Fruit fly (Drosophila melanogaster): ENCODE measurements around the gene Pdp1.
A peak's percentile ranks its signal among the peaks of the same experiment; 100 is the strongest.

Gene Pdp1

DNA sequence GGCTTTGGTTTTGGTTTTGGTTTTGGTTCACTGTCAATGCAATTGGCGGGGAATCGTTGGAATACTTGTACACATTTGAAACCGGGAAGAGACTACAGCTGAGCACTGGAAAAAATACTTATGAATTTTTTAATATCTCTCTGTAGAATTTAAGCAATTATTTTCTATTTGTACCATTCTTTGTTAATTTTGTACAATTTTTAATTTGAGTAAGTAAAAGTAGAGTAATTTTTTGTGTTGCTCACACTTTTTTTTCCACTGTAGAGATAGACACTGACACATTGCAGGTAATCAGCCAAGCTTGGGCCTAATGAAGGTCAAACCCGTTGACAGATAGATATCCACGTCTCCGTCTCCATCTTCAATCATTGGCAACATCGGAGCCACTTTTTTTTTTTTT is 16.1 kb upstream of the Pdp1 start (continued):
- no peak for TF ChIP-seq psq (GFP tag; optimal IDR thresholded peaks at IDR 0.05)
- no peak for TF ChIP-seq cad (GFP tag; optimal IDR thresholded peaks at IDR 0.05)
- no peak for TF ChIP-seq toy (GFP tag; IDR thresholded peaks at IDR 0.05)
- TF ChIP-seq org-1 (GFP tag; optimal IDR thresholded peaks at IDR 0.05), result peak; percentile 7
- no peak for TF ChIP-seq hkb (optimal IDR thresholded peaks at IDR 0.05)
- peak; percentile 50 for TF ChIP-seq hkb (GFP tag; IDR thresholded peaks at IDR 0.05)
- TF ChIP-seq Sox102F (GFP tag; optimal IDR thresholded peaks at IDR 0.05), result peak; percentile 51
- TF ChIP-seq Rx (GFP tag; IDR thresholded peaks at IDR 0.05), result no peak
- no peak for TF ChIP-seq tap (tag; optimal IDR thresholded peaks at IDR 0.05)
- TF ChIP-seq grau (tag; optimal IDR thresholded peaks at IDR 0.05), result peak; percentile 23
- no peak for TF ChIP-seq D19B (GFP tag; optimal IDR thresholded peaks at IDR 0.05)
- no peak for TF ChIP-seq Sin3A (optimal IDR thresholded peaks at IDR 0.05)
- no peak for TF ChIP-seq CG13287 (GFP tag; IDR thresholded peaks at IDR 0.05; ENCODE audit: partially characterized antibody)
- peak; percentile 47; the same call in 1 of the 2 replicates for TF ChIP-seq lmd (GFP tag; IDR thresholded peaks at IDR 0.05)
- TF ChIP-seq CG12391 (tag; optimal IDR thresholded peaks at IDR 0.05), result peak; percentile 28
- TF ChIP-seq CoRest (tag; optimal IDR thresholded peaks at IDR 0.05), result no peak
- peak; percentile 36 for TF ChIP-seq unpg (GFP tag; optimal IDR thresholded peaks at IDR 0.05)
- peak; percentile 58 for TF ChIP-seq Xrp1 (GFP tag; IDR thresholded peaks at IDR 0.05)
- peak; percentile 55 for TF ChIP-seq dmrt99B (tag; optimal IDR thresholded peaks at IDR 0.05)
- no peak for TF ChIP-seq gro (GFP tag; optimal IDR thresholded peaks at IDR 0.05)
- TF ChIP-seq HLH3B (GFP tag; IDR thresholded peaks at IDR 0.05), result peak; percentile 30; the same call in 1 of the 2 replicates
- TF ChIP-seq jumu (GFP tag; optimal IDR thresholded peaks at IDR 0.05), result no peak
- peak; percentile 43; the same call in 2 of the 3 replicates for TF ChIP-seq dysf (GFP tag; IDR thresholded peaks at IDR 0.05)
- no peak for TF ChIP-seq Meics (GFP tag; optimal IDR thresholded peaks at IDR 0.05)
- no peak for TF ChIP-seq CG5245 (GFP tag; optimal IDR thresholded peaks at IDR 0.05)

DNA sequence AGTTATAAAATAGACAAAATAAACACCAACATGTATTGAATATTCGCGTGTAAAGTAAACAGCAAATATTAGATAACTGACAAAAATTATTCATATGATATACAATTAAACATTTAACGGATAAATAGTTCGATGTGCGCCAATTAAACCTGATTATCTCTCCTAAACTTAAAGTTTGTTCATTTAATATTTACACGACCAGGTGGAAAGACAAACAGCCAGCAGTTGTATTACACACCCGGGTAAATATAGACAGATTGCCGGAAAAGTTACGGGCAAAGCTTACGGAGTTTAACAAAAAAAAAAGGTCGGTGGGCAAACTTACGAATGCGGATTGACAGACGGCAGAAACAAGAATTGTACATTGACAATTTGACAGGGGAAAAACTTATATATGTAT is 14.9 kb upstream of the Pdp1 start:
- TF ChIP-seq lilli (GFP tag; optimal IDR thresholded peaks at IDR 0.05), result no peak
- no peak for TF ChIP-seq pum (GFP tag; optimal IDR thresholded peaks at IDR 0.05)
- no peak for TF ChIP-seq jing (GFP tag; optimal IDR thresholded peaks at IDR 0.05)
- no peak for TF ChIP-seq mld (GFP tag; IDR thresholded peaks at IDR 0.05; ENCODE audit: partially characterized antibody)
- TF ChIP-seq ewg (GFP tag; optimal IDR thresholded peaks at IDR 0.05), result peak; percentile 1
- TF ChIP-seq CG12769 (tag; optimal IDR thresholded peaks at IDR 0.05), result peak; percentile 85
- TF ChIP-seq CG10654 (GFP tag; optimal IDR thresholded peaks at IDR 0.05), result peak; percentile 1
- no peak for TF ChIP-seq CG10431 (GFP tag; optimal IDR thresholded peaks at IDR 0.05)
- TF ChIP-seq Kr (GFP tag; optimal IDR thresholded peaks at IDR 0.05), result no peak
- peak; percentile 39 for TF ChIP-seq ash1 (GFP tag; optimal IDR thresholded peaks at IDR 0.05)
- TF ChIP-seq Spps (tag; optimal IDR thresholded peaks at IDR 0.05), result no peak
- TF ChIP-seq CG10543 (GFP tag; optimal IDR thresholded peaks at IDR 0.05), result peak; percentile 63
- TF ChIP-seq croc (GFP tag; conservative IDR thresholded peaks at IDR 0.05), result no peak
- TF ChIP-seq dimm (GFP tag; IDR thresholded peaks at IDR 0.05), result no peak
- peak; percentile 15 for TF ChIP-seq CG13775 (GFP tag; optimal IDR thresholded peaks at IDR 0.05)
- peak; percentile 42 for TF ChIP-seq CG1603 (tag; optimal IDR thresholded peaks at IDR 0.05)
- peak; percentile 56 for TF ChIP-seq CG7839 (tag; optimal IDR thresholded peaks at IDR 0.05)
- peak; percentile 46 for TF ChIP-seq org-1 (GFP tag; optimal IDR thresholded peaks at IDR 0.05)
- peak; percentile 46 for TF ChIP-seq tap (tag; optimal IDR thresholded peaks at IDR 0.05)
- no peak for TF ChIP-seq gcm2 (GFP tag; optimal IDR thresholded peaks at IDR 0.05)
- TF ChIP-seq Blimp-1 (GFP tag; optimal IDR thresholded peaks at IDR 0.05), result peak; percentile 58
- no peak for TF ChIP-seq Dfd (GFP tag; optimal IDR thresholded peaks at IDR 0.05)
- TF ChIP-seq corto (GFP tag; optimal IDR thresholded peaks at IDR 0.05), result no peak
- no peak for TF ChIP-seq fu2 (GFP tag; optimal IDR thresholded peaks at IDR 0.05)
- peak; percentile 76 for TF ChIP-seq CoRest (tag; optimal IDR thresholded peaks at IDR 0.05)
- TF ChIP-seq CG32532 (GFP tag; IDR thresholded peaks at IDR 0.05), result no peak; the same call in 1 of the 2 replicates
- TF ChIP-seq repo (GFP tag; optimal IDR thresholded peaks at IDR 0.05), result no peak
- TF ChIP-seq CG33213 (GFP tag; optimal IDR thresholded peaks at IDR 0.05), result peak; percentile 10
- TF ChIP-seq CG1233 (GFP tag; optimal IDR thresholded peaks at IDR 0.05), result peak; percentile 53
- TF ChIP-seq CG12236 (GFP tag; optimal IDR thresholded peaks at IDR 0.05), result no peak
